Worm (Caenorhabditis elegans) whole organism, L4 larva: ENCODE measurements around the gene C16C8.19.

Experiments used
- ctbp-1 ChIP-seq: fragments of 200-800 bp; sonication (Bioruptor generic); IDR thresholded peaks from 2 replicates; pipeline ENCODE4 v1.3.6; 2022; ENCODE audit warnings: missing genetic modification reagents, missing genetic modification characterization, missing compliant biosample characterization
- dpl-1 ChIP-seq: fragments of 150-350 bp; optimal IDR thresholded peaks from 2 replicates; lab custom pipeline; 2014; ENCODE audit warnings: missing biosample characterization, missing genetic modification reagents, missing genetic modification characterization
- snpc-1.2 ChIP-seq: fragments of 200-800 bp; sonication (Bioruptor generic); IDR thresholded peaks from 2 replicates; pipeline ENCODE4 v1.3.6; 2022; ENCODE audit warnings: missing genetic modification reagents, missing genetic modification characterization, missing compliant biosample characterization
- unc-130 ChIP-seq: sonication (generic microtip); optimal IDR thresholded peaks from 2 replicates; lab custom pipeline; 2016; ENCODE audit warnings: missing genetic modification reagents, missing genetic modification characterization, missing compliant biosample characterization
- unc-62 ChIP-seq, 3 experiments: fragments of 150-350 bp in 1 of 3; sonication (generic microtip); optimal IDR thresholded peaks in 2 of 3; peaks in 1 of 3; 1 replicate in 1 of 3; 2 replicates in 2 of 3; lab custom pipeline; 2014 to 2017; ENCODE audit warnings: missing biosample characterization in 3 of 3, missing genetic modification characterization in 3 of 3, missing genetic modification reagents in 3 of 3, missing genotype in 1 of 3

- TF ChIP-seq unc-62 (GFP tag; optimal IDR thresholded peaks at IDR 0.05 in 1 of 2; lab: Kevin White, UChicago), result peak in 1 of 2 experiments; percentile 9
- no peak for TF ChIP-seq unc-62 (tag; optimal IDR thresholded peaks at IDR 0.05; lab: Kevin White, UChicago)
- TF ChIP-seq ctbp-1 (GFP tag; lab: Robert Waterston, UW), result no peak
- TF ChIP-seq snpc-1.2 (GFP tag; lab: Robert Waterston, UW), result no peak
- no peak for TF ChIP-seq unc-130
- TF ChIP-seq dpl-1 (GFP tag; lab: Kevin White, UChicago), result no peak
These were observed 18.9 kb downstream of the C16C8.19 start, which contains the start of gene fbxb-104 for ce11 chrII:3477171-3477570.
